Fruit fly (Drosophila melanogaster) whole organism, pupa: Measurements from ENCODE around the gene nAChRalpha7.

Experiments
- CG10348 ChIP-seq: fragments of 200-800 bp; sonication (Bioruptor generic); IDR thresholded peaks from 2 replicates; pipeline ENCODE4 v1.3.6; 2022; ENCODE audit warnings: missing biosample characterization, missing genetic modification characterization
- CG12605 ChIP-seq: fragments of 200-800 bp; sonication (Bioruptor generic); IDR thresholded peaks from 2 replicates; pipeline ENCODE4 v1.3.6; 2022; ENCODE audit warnings: missing biosample characterization, missing genetic modification characterization
- CG13204 ChIP-seq: fragments of 200-800 bp; sonication (Bioruptor generic); optimal IDR thresholded peaks from 2 replicates; lab custom pipeline; 2018; ENCODE audit warnings: missing biosample characterization, mild to moderate bottlenecking, missing genetic modification characterization, moderate library complexity
- CG14655 ChIP-seq: fragments of 200-800 bp; sonication (Bioruptor generic); optimal IDR thresholded peaks from 3 replicates; lab custom pipeline; 2017; ENCODE audit warnings: mild to moderate bottlenecking, missing biosample characterization, missing genetic modification reagents, missing genetic modification characterization
- CG15710 ChIP-seq: fragments of 200-800 bp; sonication (Bioruptor generic); optimal IDR thresholded peaks from 2 replicates; lab custom pipeline; 2018; ENCODE audit warnings: missing biosample characterization, mild to moderate bottlenecking, missing genetic modification characterization, moderate library complexity
- CG17806 ChIP-seq: fragments of 200-800 bp; sonication (Bioruptor generic); optimal IDR thresholded peaks from 2 replicates; lab custom pipeline; 2018; ENCODE audit warnings: missing biosample characterization, mild to moderate bottlenecking, missing genetic modification characterization, moderate library complexity
- CG32121 ChIP-seq: fragments of 200-800 bp; sonication (Bioruptor generic); IDR thresholded peaks from 2 replicates; pipeline ENCODE4 v1.3.6; 2022; ENCODE audit warnings: missing biosample characterization, missing genetic modification characterization
- CG34367 ChIP-seq: fragments of 200-800 bp; sonication (Bioruptor generic); optimal IDR thresholded peaks from 2 replicates; lab custom pipeline; 2018; ENCODE audit warnings: missing biosample characterization, mild to moderate bottlenecking, missing genetic modification characterization
- CG4496 ChIP-seq: fragments of 200-800 bp; sonication (Bioruptor generic); IDR thresholded peaks from 3 replicates; pipeline ENCODE4 v1.3.6; 2022; ENCODE audit warnings: missing biosample characterization, missing genetic modification characterization
- CG8159 ChIP-seq: fragments of 200-800 bp; sonication (Bioruptor generic); optimal IDR thresholded peaks from 3 replicates; lab custom pipeline; 2018; ENCODE audit warnings: missing biosample characterization, mild to moderate bottlenecking, missing genetic modification characterization, moderate library complexity
- CG8301 ChIP-seq: fragments of 200-800 bp; sonication (Bioruptor generic); optimal IDR thresholded peaks from 2 replicates; lab custom pipeline; 2018; ENCODE audit warnings: missing biosample characterization, mild to moderate bottlenecking, missing genetic modification characterization
- CG9948 ChIP-seq: fragments of 200-800 bp; sonication (Bioruptor generic); optimal IDR thresholded peaks from 2 replicates; lab custom pipeline; 2018; ENCODE audit warnings: missing biosample characterization, mild to moderate bottlenecking, missing genetic modification characterization, moderate library complexity
- D1 ChIP-seq: fragments of 200-800 bp; sonication (Bioruptor generic); optimal IDR thresholded peaks from 2 replicates; lab custom pipeline; 2018; ENCODE audit warnings: missing biosample characterization, mild to moderate bottlenecking, missing genetic modification characterization, moderate library complexity
- EcR ChIP-seq: fragments of 200-800 bp; sonication (Bioruptor generic); optimal IDR thresholded peaks from 3 replicates; lab custom pipeline; 2019; ENCODE audit warnings: missing biosample characterization, missing genetic modification characterization, mild to moderate bottlenecking, moderate library complexity, missing genetic modification reagents
- Ets98B ChIP-seq: fragments of 200-800 bp; sonication (Bioruptor generic); IDR thresholded peaks from 2 replicates; pipeline ENCODE4 v1.3.6; 2022; ENCODE audit warnings: missing biosample characterization, missing genetic modification characterization
- Pif1A ChIP-seq: fragments of 200-800 bp; sonication (Bioruptor generic); optimal IDR thresholded peaks from 3 replicates; lab custom pipeline; 2016; ENCODE audit warnings: missing biosample characterization, missing genetic modification characterization
- Pif1B ChIP-seq: fragments of 200-800 bp; sonication (Bioruptor generic); optimal IDR thresholded peaks from 3 replicates; lab custom pipeline; 2016; ENCODE audit warnings: missing biosample characterization, missing genetic modification characterization
- Snoo ChIP-seq: fragments of 200-800 bp; sonication (Bioruptor generic); optimal IDR thresholded peaks from 3 replicates; lab custom pipeline; 2017; ENCODE audit warnings: missing biosample characterization, mild to moderate bottlenecking, missing genetic modification characterization, inconsistent platforms
- fd96Ca ChIP-seq: fragments of 200-800 bp; sonication (Bioruptor generic); IDR thresholded peaks from 3 replicates; pipeline ENCODE4 v1.3.6; 2022; ENCODE audit warnings: missing biosample characterization, missing genetic modification characterization
- gl ChIP-seq: fragments of 200-800 bp; sonication (Bioruptor generic); optimal IDR thresholded peaks from 2 replicates; lab custom pipeline; 2018; ENCODE audit warnings: missing biosample characterization, mild to moderate bottlenecking, missing genetic modification characterization
- rn ChIP-seq: fragments of 200-800 bp; sonication (Bioruptor generic); IDR thresholded peaks from 2 replicates; pipeline ENCODE4 v1.3.6; 2022; ENCODE audit warnings: missing biosample characterization, missing genetic modification characterization

Gene nAChRalpha7

dm6 chrX:19322945-19323834 is 25.1 kb downstream of the nAChRalpha7 start:
- TF ChIP-seq CG14655 = no peak
- no peak for TF ChIP-seq CG15710 (tag; lab: Kevin White, UChicago)
- no peak for TF ChIP-seq Snoo (tag; lab: Kevin White, UChicago)
- TF ChIP-seq CG17806 (tag; lab: Kevin White, UChicago) = no peak
- TF ChIP-seq Pif1B (GFP tag; lab: Kevin White, UChicago) = no peak
- no peak for TF ChIP-seq CG32121 (GFP tag; lab: Robert Waterston, UW)
- TF ChIP-seq D1 (tag; lab: Kevin White, UChicago) = no peak
- no peak for TF ChIP-seq CG8159 (tag; lab: Kevin White, UChicago)
- TF ChIP-seq EcR (GFP tag; lab: Kevin White, UChicago) = no peak
- TF ChIP-seq, all 21 proteins: peak for 0

dm6 chrX:19321820-19322708 is 26.2 kb downstream of the nAChRalpha7 start, which contains the start of gene out:
TSS of gene out (minus strand) at chrX:19322106.
- peak; percentile 80 for TF ChIP-seq CG10348
- peak; percentile 97 for TF ChIP-seq CG32121 (GFP tag; lab: Robert Waterston, UW)
- TF ChIP-seq D1 (tag; lab: Kevin White, UChicago) = peak; percentile 90
- TF ChIP-seq gl (tag; lab: Kevin White, UChicago) = peak; percentile 85
- peak; percentile 94 for TF ChIP-seq Pif1A (GFP tag; lab: Kevin White, UChicago)
- peak; percentile 95 for TF ChIP-seq CG8301
- TF ChIP-seq CG12605 (GFP tag; lab: Robert Waterston, UW) = peak; percentile 92
- TF ChIP-seq Ets98B (GFP tag; lab: Robert Waterston, UW) = peak; percentile 93
- peak; percentile 97 for TF ChIP-seq fd96Ca (GFP tag; lab: Robert Waterston, UW)
- peak; percentile 93 for TF ChIP-seq CG34367 (tag; lab: Kevin White, UChicago)
- TF ChIP-seq CG4496 (GFP tag; lab: Robert Waterston, UW) = peak; percentile 97
- TF ChIP-seq Pif1B (GFP tag; lab: Kevin White, UChicago) = peak; percentile 91
- TF ChIP-seq CG9948 (tag; lab: Kevin White, UChicago) = peak; percentile 94
- TF ChIP-seq CG17806 (tag; lab: Kevin White, UChicago) = peak; percentile 93
- peak; percentile 98 for TF ChIP-seq CG14655
- TF ChIP-seq CG15710 (tag; lab: Kevin White, UChicago) = peak; percentile 93
- TF ChIP-seq rn (GFP tag; lab: Robert Waterston, UW) = peak; percentile 87
- peak; percentile 92 for TF ChIP-seq Snoo (tag; lab: Kevin White, UChicago)
- peak; percentile 93 for TF ChIP-seq CG8159 (tag; lab: Kevin White, UChicago)
- TF ChIP-seq EcR (GFP tag; lab: Kevin White, UChicago) = peak; percentile 43
- peak; percentile 91 for TF ChIP-seq CG13204
- TF ChIP-seq, all 21 proteins: peak for 21

- TF ChIP-seq rn (GFP tag; lab: Robert Waterston, UW) = no peak
- no peak for TF ChIP-seq CG4496 (GFP tag; lab: Robert Waterston, UW)
- no peak for TF ChIP-seq CG9948 (tag; lab: Kevin White, UChicago)
- TF ChIP-seq CG8159 (tag; lab: Kevin White, UChicago) = no peak
- no peak for TF ChIP-seq CG32121 (GFP tag; lab: Robert Waterston, UW)
- no peak for TF ChIP-seq CG17806 (tag; lab: Kevin White, UChicago)
- no peak for TF ChIP-seq CG8301
- no peak for TF ChIP-seq Snoo (tag; lab: Kevin White, UChicago)
- no peak for TF ChIP-seq CG10348
- no peak for TF ChIP-seq Pif1A (GFP tag; lab: Kevin White, UChicago)
- TF ChIP-seq Pif1B (GFP tag; lab: Kevin White, UChicago) = no peak
- no peak for TF ChIP-seq CG13204
- no peak for TF ChIP-seq CG14655
- no peak for TF ChIP-seq CG34367 (tag; lab: Kevin White, UChicago)
- TF ChIP-seq EcR (GFP tag; lab: Kevin White, UChicago) = no peak
- no peak for TF ChIP-seq gl (tag; lab: Kevin White, UChicago)
- no peak for TF ChIP-seq CG15710 (tag; lab: Kevin White, UChicago)
- TF ChIP-seq CG12605 (GFP tag; lab: Robert Waterston, UW) = no peak
- no peak for TF ChIP-seq fd96Ca (GFP tag; lab: Robert Waterston, UW)
- no peak for TF ChIP-seq Ets98B (GFP tag; lab: Robert Waterston, UW)
- TF ChIP-seq, all 21 proteins: peak for 0
These were observed 29.3 kb downstream of the nAChRalpha7 start for dm6 chrX:19318924-19319323.

- TF ChIP-seq CG10348 = no peak
- peak; percentile 33 for TF ChIP-seq Snoo (tag; lab: Kevin White, UChicago)
- TF ChIP-seq D1 (tag; lab: Kevin White, UChicago) = peak; percentile 1
- TF ChIP-seq CG4496 (GFP tag; lab: Robert Waterston, UW) = no peak; the same call in 2 of the 3 replicates
- peak; percentile 23 for TF ChIP-seq CG34367 (tag; lab: Kevin White, UChicago)
- no peak for TF ChIP-seq fd96Ca (GFP tag; lab: Robert Waterston, UW)
- TF ChIP-seq EcR (GFP tag; lab: Kevin White, UChicago) = no peak
- TF ChIP-seq CG8301 = peak; percentile 38
- no peak for TF ChIP-seq rn (GFP tag; lab: Robert Waterston, UW)
- no peak for TF ChIP-seq gl (tag; lab: Kevin White, UChicago)
- peak; percentile 55 for TF ChIP-seq CG15710 (tag; lab: Kevin White, UChicago)
- TF ChIP-seq CG8159 (tag; lab: Kevin White, UChicago) = peak; percentile 60
- peak; percentile 70 for TF ChIP-seq CG14655
- peak; percentile 58 for TF ChIP-seq CG9948 (tag; lab: Kevin White, UChicago)
- TF ChIP-seq Pif1B (GFP tag; lab: Kevin White, UChicago) = peak; percentile 19
- no peak for TF ChIP-seq CG13204
- peak; percentile 27; the same call in 1 of the 2 replicates for TF ChIP-seq CG12605 (GFP tag; lab: Robert Waterston, UW)
- TF ChIP-seq CG32121 (GFP tag; lab: Robert Waterston, UW) = peak; percentile 36; the same call in 1 of the 2 replicates
- TF ChIP-seq CG17806 (tag; lab: Kevin White, UChicago) = peak; percentile 66
- TF ChIP-seq Ets98B (GFP tag; lab: Robert Waterston, UW) = peak; percentile 26; the same call in 1 of the 2 replicates
- no peak for TF ChIP-seq Pif1A (GFP tag; lab: Kevin White, UChicago)
These were observed 31.0 kb downstream of the nAChRalpha7 start for dm6 chrX:19317058-19317767.
